Fruit fly (Drosophila melanogaster) whole organism, adult: ENCODE data around the gene nmo.

Source experiments
- CG11617 ChIP-seq: fragments of 200-800 bp; sonication (Bioruptor generic); optimal IDR thresholded peaks from 2 replicates; lab custom pipeline; 2017; ENCODE audit warnings: mild to moderate bottlenecking, missing biosample characterization, missing genetic modification reagents, missing genetic modification characterization
- CG12768 ChIP-seq: fragments of 200-800 bp; sonication (Bioruptor generic); optimal IDR thresholded peaks from 2 replicates; lab custom pipeline; 2017; ENCODE audit warnings: missing biosample characterization, missing genetic modification characterization, mild to moderate bottlenecking, moderate library complexity, missing genetic modification reagents
- CG1620 ChIP-seq: fragments of 200-800 bp; sonication (Bioruptor generic); optimal IDR thresholded peaks from 2 replicates; lab custom pipeline; 2016; ENCODE audit warnings: missing biosample characterization, missing genetic modification characterization
- CG33017 ChIP-seq: fragments of 200-800 bp; sonication (Bioruptor generic); optimal IDR thresholded peaks from 2 replicates; lab custom pipeline; 2018; ENCODE audit warnings: missing biosample characterization, mild to moderate bottlenecking, missing genetic modification characterization, moderate library complexity
- Clk ChIP-seq: fragments of 200-800 bp; sonication (Bioruptor generic); optimal IDR thresholded peaks from 2 replicates; lab custom pipeline; 2017; ENCODE audit warnings: missing biosample characterization, missing genetic modification characterization
- Hr96 ChIP-seq: fragments of 200-800 bp; sonication (Bioruptor generic); optimal IDR thresholded peaks from 2 replicates; lab custom pipeline; 2016; ENCODE audit warnings: missing biosample characterization, missing genetic modification characterization
- cnc ChIP-seq, 2 experiments: fragments of >200 bp; optimal IDR thresholded peaks; 2 replicates each; lab custom pipeline; 2017
- kay ChIP-seq: fragments of 200-800 bp; sonication (Bioruptor generic); peaks from one replicate; lab custom pipeline; 2016; ENCODE audit warnings: missing biosample characterization, missing genetic modification characterization, borderline replicate concordance
- ovo ChIP-seq: fragments of 200-800 bp; sonication (Bioruptor generic); optimal IDR thresholded peaks from 2 replicates; lab custom pipeline; 2016; ENCODE audit warnings: missing biosample characterization, missing genetic modification characterization
- pad ChIP-seq: fragments of 200-800 bp; sonication (Bioruptor generic); optimal IDR thresholded peaks from 3 replicates; lab custom pipeline; 2017; ENCODE audit warnings: missing biosample characterization, missing genetic modification characterization, mild to moderate bottlenecking, moderate library complexity, missing genetic modification reagents
- toe ChIP-seq: fragments of 200-800 bp; sonication (Bioruptor generic); optimal IDR thresholded peaks from 2 replicates; lab custom pipeline; 2016; ENCODE audit warnings: missing biosample characterization, missing genetic modification characterization

- TF ChIP-seq toe (GFP tag; lab: Kevin White, UChicago) (no peak), ovo (GFP tag; lab: Kevin White, UChicago) (no peak), CG12768 (GFP tag; lab: Kevin White, UChicago) (no peak), Clk (GFP tag; lab: Kevin White, UChicago) (no peak), Hr96 (GFP tag; lab: Kevin White, UChicago) (no peak), CG11617 (GFP tag; lab: Kevin White, UChicago) (no peak), CG33017 (tag; lab: Kevin White, UChicago) (no peak), kay (no peak), CG1620 (GFP tag; lab: Kevin White, UChicago) (no peak), pad (GFP tag; lab: Kevin White, UChicago) (no peak), cnc (optimal IDR thresholded peaks at IDR 0.05; lab: Kevin White, UChicago) (no peak)
Measured at dm6 chr3L:7956718-7957117, 22.1 kb upstream of the nmo start.
